Fruit fly (Drosophila melanogaster) ovary, adult (tissue): ENCODE measurements around the gene CG14137.
A peak's percentile ranks its signal among the peaks of the same experiment; 100 is the strongest.

Experiments used
- CG17801 ChIP-seq: fragments of 200-800 bp; optimal IDR thresholded peaks from 2 replicates; lab custom pipeline; 2019; ENCODE audit warnings: missing biosample characterization, mild to moderate bottlenecking, missing genetic modification characterization, moderate library complexity; ENCODE audit not compliant: partially characterized antibody

Gene CG14137

dm6 chr3L:11599965-11600420 is at the start of gene CG14137, which contains the start of gene CG46394:
Gene CG14137 (minus strand): TSS chr3L:11600065.
Gene CG46394 (plus strand): TSS chr3L:11600370.
- TF ChIP-seq CG17801 (GFP tag; lab: Kevin White, UChicago) = no peak

dm6 chr3L:11648410-11648809 is 48.5 kb upstream of the CG14137 start, which contains the start of the genes RIOK1 and Polr3H:
Gene RIOK1 (minus strand): TSS chr3L:11648474.
Gene Polr3H (plus strand): TSS chr3L:11648756.
- TF ChIP-seq CG17801 (GFP tag; lab: Kevin White, UChicago) = peak; percentile 59

dm6 chr3L:11645933-11646332 is 46.1 kb upstream of the CG14137 start, which contains the start of gene CG6071:
Gene CG6071 (minus strand): TSS chr3L:11646033.
- TF ChIP-seq CG17801 (GFP tag; lab: Kevin White, UChicago) = no peak

- no peak for TF ChIP-seq CG17801 (GFP tag; lab: Kevin White, UChicago)
These were observed 37.0 kb upstream of the CG14137 start for dm6 chr3L:11636829-11637228.

- TF ChIP-seq CG17801 (GFP tag; lab: Kevin White, UChicago) = peak; percentile 53
These were observed 34.7 kb upstream of the CG14137 start for dm6 chr3L:11634551-11634950.

- no peak for TF ChIP-seq CG17801 (GFP tag; lab: Kevin White, UChicago)
These were observed 31.2 kb upstream of the CG14137 start, which contains the start of gene CG32091 for dm6 chr3L:11631092-11631491. Gene CG32091 (plus strand): TSS chr3L:11631392.

- no peak for TF ChIP-seq CG17801 (GFP tag; lab: Kevin White, UChicago)
These were observed 30.8 kb upstream of the CG14137 start for dm6 chr3L:11630684-11631083.

dm6 chr3L:11627819-11628483 is 28.1 kb upstream of the CG14137 start, which contains the start of gene Apt1:
Gene Apt1 (plus strand): TSS chr3L:11628037.
- peak; percentile 59 for TF ChIP-seq CG17801 (GFP tag; lab: Kevin White, UChicago)

dm6 chr3L:11626229-11626826 is 26.5 kb upstream of the CG14137 start, which contains the start of gene PCID2:
Gene PCID2 (plus strand): TSS chr3L:11626441.
- TF ChIP-seq CG17801 (GFP tag; lab: Kevin White, UChicago) = no peak

dm6 chr3L:11625634-11626175 is 25.8 kb upstream of the CG14137 start, which contains the start of gene CG6083:
Gene CG6083 (minus strand): TSS chr3L:11626125.
- TF ChIP-seq CG17801 (GFP tag; lab: Kevin White, UChicago) = no peak

- no peak for TF ChIP-seq CG17801 (GFP tag; lab: Kevin White, UChicago)
These were observed 24.4 kb upstream of the CG14137 start, which contains the start of gene Akr1B for dm6 chr3L:11624281-11624680. Gene Akr1B (minus strand): TSS chr3L:11624381.

dm6 chr3L:11623245-11623883 is 23.5 kb upstream of the CG14137 start:
- TF ChIP-seq CG17801 (GFP tag; lab: Kevin White, UChicago) = peak; percentile 20

- no peak for TF ChIP-seq CG17801 (GFP tag; lab: Kevin White, UChicago)
These were observed 22.9 kb upstream of the CG14137 start for dm6 chr3L:11622750-11623149.

dm6 chr3L:11620001-11620400 is 20.1 kb upstream of the CG14137 start, which contains the start of gene Muc68Ca:
Gene Muc68Ca (minus strand): TSS chr3L:11620101.
- no peak for TF ChIP-seq CG17801 (GFP tag; lab: Kevin White, UChicago)

- TF ChIP-seq CG17801 (GFP tag; lab: Kevin White, UChicago) = no peak
These were observed 10.0 kb upstream of the CG14137 start, which contains the start of gene CG42832 for dm6 chr3L:11609835-11610234. Gene CG42832 (plus strand): TSS chr3L:11610135.
